Fruit fly (Drosophila melanogaster): ENCODE measurements around the gene Rpn3.

Rpn3 gene

DNA sequence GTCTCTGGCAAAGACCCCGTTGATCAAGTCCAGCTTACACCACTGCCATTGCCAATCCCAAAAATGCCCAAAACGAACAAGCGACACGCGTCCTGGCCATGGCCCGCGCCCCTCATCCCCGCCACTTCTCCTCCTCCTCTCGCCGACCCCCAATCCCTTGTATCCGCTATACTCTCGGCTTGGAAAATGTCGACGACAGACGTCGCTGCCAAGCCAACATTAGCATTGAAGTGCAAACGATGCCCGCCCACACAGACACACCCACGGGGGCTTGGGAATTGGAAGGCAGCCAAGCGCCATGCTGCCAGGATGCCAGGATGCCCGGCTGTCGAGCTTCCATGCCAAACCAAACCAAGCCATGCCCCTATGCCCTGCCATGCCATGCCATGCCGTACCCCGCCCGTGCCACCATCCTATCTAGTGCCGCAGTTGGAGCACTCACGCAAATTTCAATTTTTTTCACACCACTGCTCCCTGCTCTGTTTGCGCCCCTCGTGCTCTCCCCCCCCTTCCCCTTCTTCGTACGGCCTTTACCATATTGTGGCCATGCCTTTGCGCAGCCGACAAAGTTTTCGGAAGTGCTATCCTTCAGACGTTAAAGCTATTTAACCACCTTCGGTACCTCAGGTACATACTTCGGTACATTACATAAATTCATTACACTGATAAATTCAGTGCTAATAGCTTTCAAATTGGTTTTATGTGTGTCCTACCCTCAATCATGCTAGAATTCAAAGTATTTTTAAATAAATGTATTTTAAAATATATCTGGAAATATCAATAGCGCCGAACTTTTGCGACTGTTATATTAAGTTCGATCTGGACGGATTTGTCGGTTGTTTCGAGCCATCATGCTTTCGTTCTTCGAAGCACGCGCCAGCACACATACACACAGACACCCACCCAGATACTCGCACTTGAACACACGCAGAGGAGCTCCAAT, 30.0 kb upstream of the Rpn3 start:
- TF ChIP-seq MESR4 (GFP tag; optimal IDR thresholded peaks at IDR 0.05), result peak; percentile 16
- peak; percentile 80 for TF ChIP-seq fd3F (GFP tag; optimal IDR thresholded peaks at IDR 0.05)
- peak; percentile 67 for TF ChIP-seq CG17568 (GFP tag; optimal IDR thresholded peaks at IDR 0.05)
- peak; percentile 30 for TF ChIP-seq slp2 (GFP tag; optimal IDR thresholded peaks at IDR 0.05)
- no peak for TF ChIP-seq sc (optimal IDR thresholded peaks at IDR 0.05)
- TF ChIP-seq sc (GFP tag; optimal IDR thresholded peaks at IDR 0.05), result peak; percentile 80
- TF ChIP-seq CG15601 (tag; optimal IDR thresholded peaks at IDR 0.05), result peak; percentile 84
- TF ChIP-seq CG9609 (GFP tag; optimal IDR thresholded peaks at IDR 0.05), result no peak
- peak; percentile 72 for TF ChIP-seq Atf6 (GFP tag; IDR thresholded peaks at IDR 0.05)
- TF ChIP-seq stwl (tag; optimal IDR thresholded peaks at IDR 0.05), result no peak
- peak; percentile 88 for TF ChIP-seq CG17361 (GFP tag; IDR thresholded peaks at IDR 0.05)
- TF ChIP-seq Ssrp (tag; optimal IDR thresholded peaks at IDR 0.05), result peak; percentile 77
- TF ChIP-seq CG12769 (tag; optimal IDR thresholded peaks at IDR 0.05), result no peak
- TF ChIP-seq CG6175 (GFP tag; IDR thresholded peaks at IDR 0.05), result no peak
- peak; percentile 63 for TF ChIP-seq CG6683 (GFP tag; optimal IDR thresholded peaks at IDR 0.05)
- no peak for TF ChIP-seq CG3726 (GFP tag; IDR thresholded peaks at IDR 0.05)
- peak; percentile 74 for TF ChIP-seq CG9727 (GFP tag; optimal IDR thresholded peaks at IDR 0.05)
- TF ChIP-seq CG12104 (GFP tag; optimal IDR thresholded peaks at IDR 0.05), result peak; percentile 51
- TF ChIP-seq CG42726 (GFP tag; IDR thresholded peaks at IDR 0.05; ENCODE audit: partially characterized antibody), result no peak
- TF ChIP-seq CG15011 (GFP tag; optimal IDR thresholded peaks at IDR 0.05), result peak; percentile 67
- peak; percentile 53 for TF ChIP-seq sd (tag; optimal IDR thresholded peaks at IDR 0.05)
- TF ChIP-seq CG1832 (GFP tag; optimal IDR thresholded peaks at IDR 0.05), result no peak
- peak; percentile 91 for TF ChIP-seq CG18599 (GFP tag; optimal IDR thresholded peaks at IDR 0.05)
- TF ChIP-seq CG9817 (tag; optimal IDR thresholded peaks at IDR 0.05), result peak; percentile 75
- TF ChIP-seq CG18011 (GFP tag; optimal IDR thresholded peaks at IDR 0.05), result peak; percentile 50
- peak; percentile 64 for TF ChIP-seq tap (tag; optimal IDR thresholded peaks at IDR 0.05)
- TF ChIP-seq CG3838 (GFP tag; optimal IDR thresholded peaks at IDR 0.05), result no peak
- no peak for TF ChIP-seq knrl (GFP tag; IDR thresholded peaks at IDR 0.05; ENCODE audit: partially characterized antibody)
- TF ChIP-seq Sox100B (GFP tag; optimal IDR thresholded peaks at IDR 0.05), result peak; percentile 86
- peak; percentile 74 for TF ChIP-seq esg (GFP tag; conservative IDR thresholded peaks at IDR 0.05)
- 0 out of 3 replicates have a peak, but pooled peaks have one; percentile 24 for TF ChIP-seq otp (GFP tag; IDR thresholded peaks at IDR 0.05)
- peak; percentile 90 for TF ChIP-seq CG2678 (tag; optimal IDR thresholded peaks at IDR 0.05)
- TF ChIP-seq Fer2 (tag; optimal IDR thresholded peaks at IDR 0.05), result peak; percentile 41
- TF ChIP-seq toy (GFP tag; IDR thresholded peaks at IDR 0.05), result no peak
- TF ChIP-seq CG2202 (tag; optimal IDR thresholded peaks at IDR 0.05), result peak; percentile 66
- peak; percentile 59 for TF ChIP-seq CG12155 (GFP tag; optimal IDR thresholded peaks at IDR 0.05)
- peak; percentile 72 for TF ChIP-seq slbo (GFP tag; IDR thresholded peaks at IDR 0.05)
- no peak for TF ChIP-seq CG14860 (GFP tag; IDR thresholded peaks at IDR 0.05; ENCODE audit: partially characterized antibody)
- TF ChIP-seq CG2889 (GFP tag; IDR thresholded peaks at IDR 0.05), result peak; percentile 38; the same call in 1 of the 3 replicates
- peak; percentile 68; the same call in 1 of the 3 replicates for TF ChIP-seq ken (GFP tag; IDR thresholded peaks at IDR 0.05)
- TF ChIP-seq klu (GFP tag; IDR thresholded peaks at IDR 0.05), result peak; percentile 66; the same call in 1 of the 2 replicates
- TF ChIP-seq Hr39 (optimal IDR thresholded peaks at IDR 0.05), result no peak
- peak; percentile 89 for TF ChIP-seq CoRest (tag; optimal IDR thresholded peaks at IDR 0.05)
- TF ChIP-seq CG10366 (GFP tag; IDR thresholded peaks at IDR 0.05), result peak; percentile 71
- no peak for TF ChIP-seq tna (GFP tag; IDR thresholded peaks at IDR 0.05; ENCODE audit: partially characterized antibody)
- peak; percentile 81 to 82 for TF ChIP-seq bsh (GFP tag; optimal IDR thresholded peaks at IDR 0.05)
- TF ChIP-seq CTCF (GFP tag; optimal IDR thresholded peaks at IDR 0.05), result no peak
- TF ChIP-seq CG2129 (GFP tag; IDR thresholded peaks at IDR 0.05; ENCODE audit: partially characterized antibody), result no peak
